Fruit fly (Drosophila melanogaster): ENCODE results near the gene CG31538.

DNA sequence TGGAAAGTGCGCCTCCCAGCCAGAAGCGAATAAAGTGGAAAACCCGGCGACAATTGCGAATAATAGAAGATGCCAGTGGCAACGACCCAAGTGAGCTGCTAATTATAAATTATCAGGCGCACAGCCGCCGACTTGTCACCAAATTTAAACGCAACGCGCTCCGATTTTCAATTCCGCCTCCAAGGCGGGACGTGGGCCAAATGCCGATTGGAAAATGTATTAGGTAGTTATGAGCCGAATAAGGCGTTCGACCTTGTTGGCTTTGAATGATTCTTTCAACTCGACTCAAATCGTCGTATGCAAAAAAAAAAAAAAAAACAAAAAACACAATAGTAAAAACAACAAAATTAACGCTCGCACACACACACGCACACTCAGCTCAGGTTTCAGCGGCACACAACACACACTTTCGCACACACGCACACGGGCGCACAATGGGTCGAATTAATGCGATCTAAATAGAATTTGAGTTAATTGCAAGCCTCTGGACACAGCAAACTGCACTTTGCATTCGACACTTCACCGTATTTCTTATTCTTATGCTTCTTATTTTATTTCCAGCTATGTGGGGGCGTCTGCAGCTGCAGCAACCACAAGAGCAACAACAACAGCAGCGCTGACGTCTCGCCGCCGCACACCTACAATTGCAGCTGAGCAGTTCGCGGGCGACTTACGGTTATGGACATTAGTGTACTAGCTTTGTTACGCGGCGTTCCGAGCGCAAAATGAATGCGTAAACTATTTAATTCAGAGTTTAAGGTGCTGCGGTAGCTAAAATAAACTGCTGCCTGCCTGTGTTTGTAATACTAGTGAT, 46.0 kb downstream of the CG31538 start:
- TF ChIP-seq lola (GFP tag; optimal IDR thresholded peaks at IDR 0.05) (no peak), pan (optimal IDR thresholded peaks at IDR 0.05) (no peak)

Measured in whole organism, wandering third instar larva.